Worm (Caenorhabditis elegans) whole organism, late embryonic: ENCODE data around the gene pho-11.

Experiments
- C38D4.7 ChIP-seq: fragments of 200-800 bp; sonication (Bioruptor generic); optimal IDR thresholded peaks from 2 replicates; lab custom pipeline; 2018; ENCODE audit warnings: mild to moderate bottlenecking, missing genetic modification characterization, moderate library complexity, missing compliant biosample characterization
- T23F11.4 ChIP-seq: fragments of 200-800 bp; sonication (Bioruptor generic); optimal IDR thresholded peaks from 2 replicates; lab custom pipeline; 2018; ENCODE audit warnings: mild to moderate bottlenecking, missing genetic modification characterization, missing compliant biosample characterization
- ceh-22 ChIP-seq: sonication (generic microtip); optimal IDR thresholded peaks from 2 replicates; lab custom pipeline; 2017; ENCODE audit warnings: missing biosample characterization, missing genetic modification characterization
- ceh-30 ChIP-seq: fragments of 150-350 bp; optimal IDR thresholded peaks from 2 replicates; lab custom pipeline; 2014; ENCODE audit warnings: missing biosample characterization, missing genetic modification characterization
- ceh-31 ChIP-seq: sonication (generic microtip); optimal IDR thresholded peaks from 2 replicates; lab custom pipeline; 2016; ENCODE audit warnings: missing genetic modification characterization, missing compliant biosample characterization
- ceh-34 ChIP-seq: sonication (generic microtip); optimal IDR thresholded peaks from 2 replicates; lab custom pipeline; 2016; ENCODE audit warnings: mild to moderate bottlenecking, missing genetic modification characterization, missing compliant biosample characterization
- dve-1 ChIP-seq: sonication (generic microtip); optimal IDR thresholded peaks from 2 replicates; lab custom pipeline; 2017; ENCODE audit warnings: antibody characterized with exemption, mild to moderate bottlenecking, missing genetic modification characterization, missing compliant biosample characterization
- fkh-6 ChIP-seq: sonication (generic microtip); optimal IDR thresholded peaks from 2 replicates; lab custom pipeline; 2016; ENCODE audit warnings: missing genetic modification characterization, missing compliant biosample characterization
- gmeb-2 ChIP-seq: sonication (generic microtip); optimal IDR thresholded peaks from 2 replicates; lab custom pipeline; 2016; ENCODE audit warnings: missing genetic modification characterization, inconsistent platforms, missing compliant biosample characterization
- lin-11 ChIP-seq: fragments of 200-800 bp; sonication (Bioruptor generic); optimal IDR thresholded peaks from 2 replicates; lab custom pipeline; 2018; ENCODE audit warnings: mild to moderate bottlenecking, missing genetic modification characterization, missing compliant biosample characterization
- nhr-11 ChIP-seq: fragments of 150-350 bp; optimal IDR thresholded peaks from 2 replicates; lab custom pipeline; 2014; ENCODE audit warnings: missing biosample characterization, missing genetic modification characterization
- pha-2 ChIP-seq: sonication (generic microtip); optimal IDR thresholded peaks from 2 replicates; lab custom pipeline; 2017; ENCODE audit warnings: mild to moderate bottlenecking, missing genetic modification characterization, missing compliant biosample characterization
- pha-4 ChIP-seq: fragments of 150-350 bp; optimal IDR thresholded peaks from 2 replicates; lab custom pipeline; 2018; ENCODE audit warnings: missing biosample characterization, missing genetic modification reagents, missing genetic modification characterization
- zip-5 ChIP-seq: sonication (generic microtip); optimal IDR thresholded peaks from 2 replicates; lab custom pipeline; 2016; ENCODE audit warnings: missing genetic modification characterization, missing compliant biosample characterization

DNA sequence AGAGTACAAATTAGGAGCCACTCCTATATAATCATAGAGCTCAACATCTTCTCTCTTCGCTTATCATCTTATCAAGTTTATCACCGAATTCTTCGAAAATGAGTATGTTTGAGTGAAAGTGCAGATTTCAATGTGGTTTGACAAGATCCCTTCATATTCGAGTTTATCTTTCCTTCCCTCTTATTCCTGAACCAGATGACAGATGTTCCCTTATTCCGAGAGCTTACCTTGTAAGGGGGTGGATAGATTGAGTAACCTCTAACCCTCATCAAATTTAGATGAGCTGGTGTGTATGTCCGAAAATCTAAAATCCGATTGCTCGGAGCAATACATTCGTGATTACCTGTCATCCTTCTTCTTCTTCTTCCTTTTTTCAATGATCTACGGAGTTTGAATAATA lies 17.0 kb downstream of the pho-11 start:
- TF ChIP-seq dve-1 (tag; lab: Kevin White, UChicago) (no peak), zip-5 (tag; lab: Kevin White, UChicago) (no peak), ceh-31 (no peak), lin-11 (tag; lab: Kevin White, UChicago) (no peak), fkh-6 (tag; lab: Kevin White, UChicago) (no peak), pha-2 (no peak), ceh-34 (no peak), T23F11.4 (no peak), C38D4.7 (GFP tag; lab: Kevin White, UChicago) (no peak), gmeb-2 (tag; lab: Kevin White, UChicago) (no peak), ceh-22 (tag; lab: Kevin White, UChicago) (no peak), nhr-11 (tag; lab: Kevin White, UChicago) (no peak), ceh-30 (tag; lab: Kevin White, UChicago) (no peak), pha-4 (tag; lab: Kevin White, UChicago) (no peak)
